Worm (Caenorhabditis elegans) whole organism, late embryonic: Measurements from ENCODE around the gene zfp-3.

Experiments
- C08G9.2 ChIP-seq: sonication (generic microtip); optimal IDR thresholded peaks from 2 replicates; lab custom pipeline; 2016; ENCODE audit warnings: mild to moderate bottlenecking, missing genetic modification characterization, moderate library complexity, missing compliant biosample characterization
- C38D4.7 ChIP-seq: fragments of 200-800 bp; sonication (Bioruptor generic); optimal IDR thresholded peaks from 2 replicates; lab custom pipeline; 2018; ENCODE audit warnings: mild to moderate bottlenecking, missing genetic modification characterization, moderate library complexity, missing compliant biosample characterization
- F13H6.1 ChIP-seq: sonication (generic microtip); optimal IDR thresholded peaks from 2 replicates; lab custom pipeline; 2016; ENCODE audit warnings: missing genetic modification characterization, missing compliant biosample characterization
- K02D7.2 ChIP-seq: sonication (generic microtip); optimal IDR thresholded peaks from 2 replicates; lab custom pipeline; 2017; ENCODE audit warnings: mild to moderate bottlenecking, missing genetic modification characterization, missing compliant biosample characterization
- Y22D7AL.16 ChIP-seq: sonication (generic microtip); optimal IDR thresholded peaks from 2 replicates; lab custom pipeline; 2016; ENCODE audit warnings: missing genetic modification characterization, missing compliant biosample characterization
- ahr-1 ChIP-seq: sonication (generic microtip); optimal IDR thresholded peaks from 2 replicates; lab custom pipeline; 2016; ENCODE audit warnings: missing genetic modification characterization, missing compliant biosample characterization
- ama-1 ChIP-seq: fragments of 150-350 bp; optimal IDR thresholded peaks from 2 replicates; lab custom pipeline; 2014
- ceh-14 ChIP-seq: sonication (generic microtip); optimal IDR thresholded peaks from 2 replicates; lab custom pipeline; 2016; ENCODE audit warnings: missing genotype, missing genetic modification characterization, missing compliant biosample characterization
- ceh-18 ChIP-seq: sonication (generic microtip); optimal IDR thresholded peaks from 2 replicates; lab custom pipeline; 2016; ENCODE audit warnings: missing genetic modification characterization, missing compliant biosample characterization
- ceh-2 ChIP-seq: sonication (generic microtip); optimal IDR thresholded peaks from 2 replicates; lab custom pipeline; 2016; ENCODE audit warnings: missing genotype, missing genetic modification characterization, missing compliant biosample characterization
- ceh-24 ChIP-seq: sonication (generic microtip); optimal IDR thresholded peaks from 2 replicates; lab custom pipeline; 2016; ENCODE audit warnings: mild to moderate bottlenecking, missing genetic modification characterization, missing compliant biosample characterization
- ceh-30 ChIP-seq: fragments of 150-350 bp; optimal IDR thresholded peaks from 2 replicates; lab custom pipeline; 2014; ENCODE audit warnings: missing biosample characterization, missing genetic modification characterization
- ceh-31 ChIP-seq: sonication (generic microtip); optimal IDR thresholded peaks from 2 replicates; lab custom pipeline; 2016; ENCODE audit warnings: missing genetic modification characterization, missing compliant biosample characterization
- ceh-34 ChIP-seq: sonication (generic microtip); optimal IDR thresholded peaks from 2 replicates; lab custom pipeline; 2016; ENCODE audit warnings: mild to moderate bottlenecking, missing genetic modification characterization, missing compliant biosample characterization
- ceh-45 ChIP-seq: fragments of 200-800 bp; sonication (Bioruptor generic); IDR thresholded peaks from 2 replicates; pipeline ENCODE4 v1.3.6; 2022; ENCODE audit warnings: missing genetic modification reagents, missing genetic modification characterization, missing compliant biosample characterization
- ceh-48 ChIP-seq: sonication (generic microtip); optimal IDR thresholded peaks from 2 replicates; lab custom pipeline; 2016; ENCODE audit warnings: missing genetic modification characterization, inconsistent platforms, missing compliant biosample characterization
- che-1 ChIP-seq: sonication (generic microtip); optimal IDR thresholded peaks from 2 replicates; lab custom pipeline; 2016; ENCODE audit warnings: mild to moderate bottlenecking, missing genetic modification characterization, missing compliant biosample characterization
- elt-2 ChIP-seq: sonication (generic microtip); optimal IDR thresholded peaks from 2 replicates; lab custom pipeline; 2016; ENCODE audit warnings: missing genetic modification reagents, missing genetic modification characterization, missing compliant biosample characterization
- ets-4 ChIP-seq: sonication (generic microtip); optimal IDR thresholded peaks from 2 replicates; lab custom pipeline; 2016; ENCODE audit warnings: missing genetic modification characterization, missing compliant biosample characterization
- fax-1 ChIP-seq: sonication (generic microtip); optimal IDR thresholded peaks from 2 replicates; lab custom pipeline; 2016; ENCODE audit warnings: missing genotype, missing genetic modification characterization, missing compliant biosample characterization
- fkh-10 ChIP-seq: fragments of 150-350 bp; optimal IDR thresholded peaks from 2 replicates; lab custom pipeline; 2014; ENCODE audit warnings: missing biosample characterization, missing genetic modification reagents, missing genetic modification characterization
- gmeb-2 ChIP-seq: sonication (generic microtip); optimal IDR thresholded peaks from 2 replicates; lab custom pipeline; 2016; ENCODE audit warnings: missing genetic modification characterization, inconsistent platforms, missing compliant biosample characterization
- hlh-13 ChIP-seq: fragments of 200-800 bp; sonication (Bioruptor generic); optimal IDR thresholded peaks from 2 replicates; lab custom pipeline; 2018; ENCODE audit warnings: mild to moderate bottlenecking, missing genetic modification characterization, missing compliant biosample characterization
- hlh-15 ChIP-seq: sonication (generic microtip); optimal IDR thresholded peaks from 2 replicates; lab custom pipeline; 2016; ENCODE audit warnings: missing genetic modification characterization, missing compliant biosample characterization
- lim-6 ChIP-seq: sonication (generic microtip); optimal IDR thresholded peaks from 2 replicates; lab custom pipeline; 2016; ENCODE audit warnings: missing genetic modification characterization, missing compliant biosample characterization
- nfya-1 ChIP-seq: sonication (generic microtip); optimal IDR thresholded peaks from 2 replicates; lab custom pipeline; 2017; ENCODE audit warnings: missing genetic modification characterization, mild to moderate bottlenecking, missing compliant biosample characterization, antibody characterized with exemption, moderate library complexity
- npax-4 ChIP-seq: sonication (generic microtip); optimal IDR thresholded peaks from 2 replicates; lab custom pipeline; 2016; ENCODE audit warnings: missing genetic modification characterization, missing compliant biosample characterization
- pag-3 ChIP-seq: sonication (generic microtip); optimal IDR thresholded peaks from 2 replicates; lab custom pipeline; 2016; ENCODE audit warnings: missing compliant biosample characterization, missing genetic modification characterization, borderline replicate concordance
- pax-1 ChIP-seq: fragments of 150-350 bp; optimal IDR thresholded peaks from 2 replicates; lab custom pipeline; 2014; ENCODE audit warnings: missing biosample characterization, missing genetic modification characterization
- pha-2 ChIP-seq: sonication (generic microtip); optimal IDR thresholded peaks from 2 replicates; lab custom pipeline; 2017; ENCODE audit warnings: mild to moderate bottlenecking, missing genetic modification characterization, missing compliant biosample characterization
- pha-4 ChIP-seq: fragments of 150-350 bp; optimal IDR thresholded peaks from 2 replicates; lab custom pipeline; 2018; ENCODE audit warnings: missing biosample characterization, missing genetic modification reagents, missing genetic modification characterization
- pqm-1 ChIP-seq: sonication (generic microtip); optimal IDR thresholded peaks from 2 replicates; lab custom pipeline; 2016; ENCODE audit warnings: missing genetic modification characterization, missing compliant biosample characterization
- pros-1 ChIP-seq: fragments of 150-350 bp; optimal IDR thresholded peaks from 2 replicates; lab custom pipeline; 2014; ENCODE audit warnings: missing biosample characterization, missing genetic modification reagents, missing genetic modification characterization
- rnt-1 ChIP-seq: sonication (generic microtip); optimal IDR thresholded peaks from 2 replicates; lab custom pipeline; 2016; ENCODE audit warnings: missing genetic modification characterization, missing compliant biosample characterization
- sdc-2 ChIP-seq: sonication (generic microtip); optimal IDR thresholded peaks from 2 replicates; lab custom pipeline; 2016; ENCODE audit warnings: missing genotype, missing genetic modification characterization, missing compliant biosample characterization
- sox-2 ChIP-seq: fragments of 200-800 bp; sonication (Bioruptor generic); IDR thresholded peaks from 2 replicates; pipeline ENCODE4 v1.3.6; 2022; ENCODE audit warnings: missing genetic modification reagents, missing genetic modification characterization, missing compliant biosample characterization
- sox-4 ChIP-seq: sonication (generic microtip); optimal IDR thresholded peaks from 2 replicates; lab custom pipeline; 2017; ENCODE audit warnings: mild to moderate bottlenecking, missing genetic modification characterization, inconsistent platforms, missing compliant biosample characterization
- syd-9 ChIP-seq: sonication (generic microtip); optimal IDR thresholded peaks from 2 replicates; lab custom pipeline; 2016; ENCODE audit warnings: mild to moderate bottlenecking, missing genetic modification characterization, moderate library complexity, missing compliant biosample characterization
- tbx-2 ChIP-seq: sonication (generic microtip); optimal IDR thresholded peaks from 2 replicates; lab custom pipeline; 2016; ENCODE audit warnings: missing genetic modification characterization, missing compliant biosample characterization
- unc-42 ChIP-seq: sonication (generic microtip); optimal IDR thresholded peaks from 2 replicates; lab custom pipeline; 2016; ENCODE audit warnings: missing genotype, missing genetic modification characterization, missing compliant biosample characterization
- unc-55 ChIP-seq: sonication (generic microtip); optimal IDR thresholded peaks from 2 replicates; lab custom pipeline; 2017; ENCODE audit warnings: missing biosample characterization, missing genetic modification reagents, missing genetic modification characterization
- zip-5 ChIP-seq: sonication (generic microtip); optimal IDR thresholded peaks from 2 replicates; lab custom pipeline; 2016; ENCODE audit warnings: missing genetic modification characterization, missing compliant biosample characterization
- ztf-16 ChIP-seq: sonication (generic microtip); optimal IDR thresholded peaks from 2 replicates; lab custom pipeline; 2017; ENCODE audit warnings: missing genetic modification characterization, missing compliant biosample characterization

Gene zfp-3

DNA sequence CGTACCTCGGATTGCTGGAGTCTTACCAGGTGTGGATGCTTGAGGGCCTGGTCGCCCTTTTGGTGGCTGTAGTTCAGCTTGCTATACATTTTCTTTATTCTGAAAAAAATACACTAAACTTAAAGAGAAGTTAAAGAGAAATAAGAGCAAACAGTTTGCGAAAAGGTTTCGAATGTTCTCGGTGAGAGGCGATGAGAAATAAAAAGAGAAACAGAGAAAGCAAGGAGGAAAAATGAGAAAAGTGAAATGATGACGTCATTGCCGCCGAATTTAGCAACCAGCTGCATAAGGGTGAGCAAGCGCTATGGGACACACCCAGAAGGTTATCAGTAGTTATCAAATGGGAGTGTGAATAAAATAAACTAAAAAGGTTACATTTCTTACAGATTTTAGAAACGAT is 7.3 kb upstream of the zfp-3 start, which contains the start of gene cebp-1:
Gene cebp-1, minus strand, starts transcription at position 99 of the 400 bp plus-strand sequence.
- no peak for TF ChIP-seq ets-4 (tag; lab: Kevin White, UChicago)
- peak; percentile 12 for TF ChIP-seq elt-2 (tag; lab: Kevin White, UChicago)
- TF ChIP-seq rnt-1 (tag; lab: Kevin White, UChicago) = no peak
- TF ChIP-seq lim-6 (tag; lab: Kevin White, UChicago) = no peak
- TF ChIP-seq unc-42 (tag; lab: Kevin White, UChicago) = no peak
- no peak for TF ChIP-seq zip-5 (tag; lab: Kevin White, UChicago)
- TF ChIP-seq unc-55 (GFP tag; lab: Kevin White, UChicago) = no peak
- no peak for TF ChIP-seq ahr-1 (tag; lab: Kevin White, UChicago)

DNA sequence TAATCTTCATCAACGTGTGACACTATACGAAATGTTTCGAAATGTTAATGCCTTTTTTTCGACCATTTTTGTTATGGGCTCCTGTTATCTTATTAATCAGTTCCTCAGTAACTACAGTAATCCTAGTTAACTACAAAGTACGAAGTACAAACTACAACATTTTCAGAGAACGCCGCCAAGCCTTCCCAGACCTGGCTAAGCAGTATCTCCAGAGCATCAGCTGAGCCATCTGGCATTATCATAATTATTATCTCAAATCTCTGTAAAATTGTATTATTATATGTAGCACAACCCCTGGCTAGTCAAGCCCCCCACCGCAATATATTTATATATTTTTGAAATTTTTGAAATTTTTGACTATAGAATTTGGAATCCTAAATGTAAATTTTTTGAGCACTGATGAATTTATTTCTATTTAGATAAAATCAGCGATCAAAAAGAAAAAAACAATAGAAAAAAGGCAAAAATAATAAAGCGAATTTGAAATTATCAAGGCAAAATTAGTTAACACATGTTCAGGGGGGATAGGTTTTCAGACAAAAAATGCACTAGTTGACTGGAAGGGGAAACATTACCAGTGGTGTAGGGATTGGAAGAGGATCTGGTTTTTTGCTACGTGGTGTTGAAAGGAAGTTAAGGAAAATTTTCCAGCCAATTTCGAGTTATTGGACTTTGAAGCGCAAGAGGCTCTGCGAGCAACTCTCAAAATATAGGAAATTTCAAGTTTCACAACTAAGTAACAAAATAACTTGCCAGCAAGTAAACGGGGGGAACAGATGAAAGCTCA is 5.6 kb upstream of the zfp-3 start:
- TF ChIP-seq pqm-1 (tag; lab: Kevin White, UChicago) = no peak

DNA sequence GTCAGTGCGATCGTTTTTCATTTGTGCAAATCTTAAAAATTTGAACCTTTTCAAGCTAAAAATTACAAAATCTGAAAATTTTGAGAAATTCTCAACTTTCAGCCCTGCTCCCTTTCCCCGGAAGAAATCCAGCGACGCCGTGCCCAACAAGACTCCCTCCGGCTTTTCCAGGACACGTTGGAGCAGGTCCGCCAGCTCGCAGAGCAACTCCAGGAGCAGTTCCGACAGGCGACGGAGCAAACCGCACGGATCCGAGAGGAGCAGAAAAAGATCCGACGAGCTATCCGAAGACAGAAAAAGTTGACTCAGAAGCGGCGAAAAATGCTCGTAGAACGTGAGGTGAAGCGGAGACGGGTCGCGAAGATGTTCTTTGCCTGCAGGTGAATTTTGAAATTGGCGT is 4.8 kb upstream of the zfp-3 start:
- TF ChIP-seq pha-4 (tag; lab: Kevin White, UChicago) = no peak
- no peak for TF ChIP-seq ceh-24 (tag; lab: Kevin White, UChicago)
- no peak for TF ChIP-seq sdc-2 (tag; lab: Kevin White, UChicago)
- TF ChIP-seq syd-9 = no peak
- no peak for TF ChIP-seq pag-3
- TF ChIP-seq K02D7.2 (tag; lab: Kevin White, UChicago) = no peak
- no peak for TF ChIP-seq pha-2 (tag; lab: Kevin White, UChicago)
- no peak for TF ChIP-seq che-1 (tag; lab: Kevin White, UChicago)
- TF ChIP-seq pax-1 (tag; lab: Kevin White, UChicago) = no peak
- no peak for TF ChIP-seq sox-4
- no peak for TF ChIP-seq ama-1 (lab: Kevin White, UChicago)
- no peak for TF ChIP-seq Y22D7AL.16 (tag; lab: Kevin White, UChicago)
- TF ChIP-seq ceh-14 (tag; lab: Kevin White, UChicago) = no peak
- TF ChIP-seq ets-4 (tag; lab: Kevin White, UChicago) = no peak
- no peak for TF ChIP-seq hlh-15 (tag; lab: Kevin White, UChicago)
- no peak for TF ChIP-seq C38D4.7 (GFP tag; lab: Kevin White, UChicago)
- no peak for TF ChIP-seq pros-1 (tag; lab: Kevin White, UChicago)
- TF ChIP-seq, all 69 proteins: peak for 0

DNA sequence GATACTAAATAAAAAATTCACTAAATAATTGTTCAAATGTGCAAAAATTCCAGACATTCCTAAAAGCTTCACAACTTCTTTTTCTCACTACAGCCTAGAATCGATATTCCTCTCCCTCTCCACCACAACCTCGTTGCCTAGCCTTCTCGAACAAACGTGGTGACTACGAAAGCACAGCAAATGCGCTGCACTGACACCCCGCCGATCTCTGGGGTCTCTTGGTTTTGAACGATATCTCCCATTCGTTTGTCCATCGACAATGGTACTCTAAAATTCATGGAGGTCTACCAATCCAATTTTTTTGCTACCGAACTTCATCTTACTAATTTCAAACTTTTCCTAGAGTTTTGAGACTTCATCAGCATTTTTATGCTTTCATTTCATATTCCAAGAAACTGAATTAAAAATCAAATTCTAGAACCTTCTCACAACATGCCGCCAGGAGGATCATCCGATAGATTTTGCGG is 3.9 kb upstream of the zfp-3 start, which contains the start of gene W05H7.1:
Gene W05H7.1, plus strand, starts transcription at position 417 of the 467 bp plus-strand sequence.
- TF ChIP-seq gmeb-2 (tag; lab: Kevin White, UChicago) = no peak
- no peak for TF ChIP-seq elt-2 (tag; lab: Kevin White, UChicago)
- TF ChIP-seq ceh-18 (tag; lab: Kevin White, UChicago) = peak; percentile 4
- TF ChIP-seq C08G9.2 (tag; lab: Kevin White, UChicago) = no peak
- TF ChIP-seq npax-4 (tag; lab: Kevin White, UChicago) = no peak
- no peak for TF ChIP-seq F13H6.1 (tag; lab: Kevin White, UChicago)
- TF ChIP-seq sdc-2 (tag; lab: Kevin White, UChicago) = peak; percentile 63
- no peak for TF ChIP-seq ztf-16
- peak; percentile 70 for TF ChIP-seq ceh-48
- no peak for TF ChIP-seq sox-2 (GFP tag; lab: Robert Waterston, UW)
- TF ChIP-seq hlh-15 (tag; lab: Kevin White, UChicago) = no peak
- no peak for TF ChIP-seq K02D7.2 (tag; lab: Kevin White, UChicago)
- no peak for TF ChIP-seq pax-1 (tag; lab: Kevin White, UChicago)
- TF ChIP-seq pha-2 (tag; lab: Kevin White, UChicago) = no peak
- peak; percentile 60 for TF ChIP-seq tbx-2 (tag; lab: Kevin White, UChicago)
- TF ChIP-seq syd-9 = no peak
- TF ChIP-seq ceh-45 (GFP tag; lab: Robert Waterston, UW) = no peak
- TF ChIP-seq ceh-2 = no peak
- no peak for TF ChIP-seq sox-4
- no peak for TF ChIP-seq hlh-13
- TF ChIP-seq fkh-10 (GFP tag; lab: Kevin White, UChicago) = no peak
- TF ChIP-seq pha-4 (tag; lab: Kevin White, UChicago) = no peak
- no peak for TF ChIP-seq che-1 (tag; lab: Kevin White, UChicago)
- peak; percentile 35 for TF ChIP-seq ceh-31 (tag; lab: Kevin White, UChicago)
- TF ChIP-seq ceh-14 (tag; lab: Kevin White, UChicago) = no peak
- no peak for TF ChIP-seq fax-1
- no peak for TF ChIP-seq ceh-34 (tag; lab: Kevin White, UChicago)
- peak; percentile 14 for TF ChIP-seq rnt-1 (tag; lab: Kevin White, UChicago)
- no peak for TF ChIP-seq pag-3
- no peak for TF ChIP-seq ceh-30 (tag; lab: Kevin White, UChicago)
- TF ChIP-seq nfya-1 (tag; lab: Kevin White, UChicago) = peak; percentile 34
- no peak for TF ChIP-seq ahr-1 (tag; lab: Kevin White, UChicago)
